Fruit fly (Drosophila melanogaster): ENCODE results near the gene VhaM9.7-a.

- TF ChIP-seq Smox (GFP tag; optimal IDR thresholded peaks at IDR 0.05): no peak
- no peak for TF ChIP-seq ss (GFP tag; optimal IDR thresholded peaks at IDR 0.05)
- TF ChIP-seq CG11762 (GFP tag; optimal IDR thresholded peaks at IDR 0.05; ENCODE audit: insufficient read depth): no peak
- no peak for TF ChIP-seq Hr38 (GFP tag; optimal IDR thresholded peaks at IDR 0.05)
- TF ChIP-seq Met (GFP tag; optimal IDR thresholded peaks at IDR 0.05): no peak
- TF ChIP-seq cyc (GFP tag; optimal IDR thresholded peaks at IDR 0.05): no peak
- TF ChIP-seq salr (GFP tag; optimal IDR thresholded peaks at IDR 0.05): no peak
- no peak for TF ChIP-seq Blimp-1 (GFP tag; optimal IDR thresholded peaks at IDR 0.05)
- no peak for TF ChIP-seq CG11902 (GFP tag; optimal IDR thresholded peaks at IDR 0.05)
- no peak for TF ChIP-seq fkh (GFP tag; optimal IDR thresholded peaks at IDR 0.05)
Observed at dm6 chr3L:4302088-4302487, 39.6 kb downstream of the VhaM9.7-a start.

All from whole organism, prepupa.